Fruit fly (Drosophila melanogaster): ENCODE results near the gene CG1958.
A peak's percentile ranks its signal among the peaks of the same experiment; 100 is the strongest.

The CG1958 gene

dm6 chrX:7301351-7302328, 34.9 kb downstream of the CG1958 start (continued):
- TF ChIP-seq nerfin-1 (tag; optimal IDR thresholded peaks at IDR 0.05) (peak; percentile 76), Xrp1 (GFP tag; IDR thresholded peaks at IDR 0.05) (peak; percentile 25; the same call in 1 of the 2 replicates), lilli (GFP tag; optimal IDR thresholded peaks at IDR 0.05) (peak; percentile 43), Bteb2 (GFP tag; optimal IDR thresholded peaks at IDR 0.05) (no peak), gce (GFP tag; IDR thresholded peaks at IDR 0.05) (peak; percentile 67; the same call in 1 of the 3 replicates), chif (GFP tag; optimal IDR thresholded peaks at IDR 0.05) (peak; percentile 12 to 45), Doc3 (GFP tag; IDR thresholded peaks at IDR 0.05; ENCODE audit: partially characterized antibody) (no peak), Mes4 (GFP tag; optimal IDR thresholded peaks at IDR 0.05) (peak; percentile 44), Gsc (GFP tag; IDR thresholded peaks at IDR 0.05) (no peak), CG10565 (GFP tag; optimal IDR thresholded peaks at IDR 0.05) (peak; percentile 14), CG8359 (GFP tag; optimal IDR thresholded peaks at IDR 0.05; ENCODE audit: borderline replicate concordance) (peak; percentile 43), CG6683 (GFP tag; optimal IDR thresholded peaks at IDR 0.05) (no peak), fd3F (GFP tag; optimal IDR thresholded peaks at IDR 0.05) (peak; percentile 4), CG32532 (GFP tag; IDR thresholded peaks at IDR 0.05) (0 out of 2 replicates have a peak, but pooled peaks have one; percentile 5), da (GFP tag; optimal IDR thresholded peaks at IDR 0.05) (no peak), Ssrp (tag; optimal IDR thresholded peaks at IDR 0.05) (peak; percentile 53), CG11247 (GFP tag; IDR thresholded peaks at IDR 0.05) (peak; percentile 39; the same call in 1 of the 2 replicates), Awh (GFP tag; IDR thresholded peaks at IDR 0.05) (peak; percentile 55; the same call in 1 of the 2 replicates), Ets65A (GFP tag) (peak; percentile 93), Nf-YA (GFP tag; IDR thresholded peaks at IDR 0.05) (0 out of 2 replicates have a peak, but pooled peaks have one; percentile 5), tap (tag; optimal IDR thresholded peaks at IDR 0.05) (peak; percentile 23), CG5953 (GFP tag; IDR thresholded peaks at IDR 0.05) (peak; percentile 38; the same call in 1 of the 2 replicates), CG1832 (GFP tag; optimal IDR thresholded peaks at IDR 0.05) (peak; percentile 52), tgo (GFP tag; IDR thresholded peaks at IDR 0.05) (peak; percentile 27; the same call in 1 of the 3 replicates), CG2199 (GFP tag; IDR thresholded peaks at IDR 0.05) (peak; percentile 13; the same call in 1 of the 3 replicates), HLH3B (GFP tag; IDR thresholded peaks at IDR 0.05) (0 out of 2 replicates have a peak, but pooled peaks have one; percentile 46), CG10431 (GFP tag; optimal IDR thresholded peaks at IDR 0.05) (peak; percentile 43), vvl (GFP tag; IDR thresholded peaks at IDR 0.05) (peak; percentile 61), CG11504 (tag; optimal IDR thresholded peaks at IDR 0.05) (peak; percentile 79), Sox102F (GFP tag; optimal IDR thresholded peaks at IDR 0.05) (peak; percentile 52), Lim3 (GFP tag; IDR thresholded peaks at IDR 0.05) (no peak), gem (tag; optimal IDR thresholded peaks at IDR 0.05) (peak; percentile 71), ase (GFP tag; IDR thresholded peaks at IDR 0.05) (peak; percentile 58; the same call in 1 of the 3 replicates), CG9609 (GFP tag; optimal IDR thresholded peaks at IDR 0.05) (peak; percentile 14), sc (optimal IDR thresholded peaks at IDR 0.05) (no peak), sc (GFP tag; optimal IDR thresholded peaks at IDR 0.05) (peak; percentile 55), lola (GFP tag; optimal IDR thresholded peaks at IDR 0.05) (peak in 1 of 3 experiments; percentile 86), D (optimal IDR thresholded peaks at IDR 0.05) (no peak), D (GFP tag; optimal IDR thresholded peaks at IDR 0.05) (peak; percentile 77), dmrt11E (tag; optimal IDR thresholded peaks at IDR 0.05) (peak; percentile 74), org-1 (GFP tag; optimal IDR thresholded peaks at IDR 0.05) (peak; percentile 36), Usf (GFP tag; optimal IDR thresholded peaks at IDR 0.05) (peak; percentile 13), CG3065 (GFP tag; optimal IDR thresholded peaks at IDR 0.05) (no peak), CG4820 (GFP tag; optimal IDR thresholded peaks at IDR 0.05) (peak; percentile 52), Oaz (GFP tag; IDR thresholded peaks at IDR 0.05) (no peak), CG10267 (tag; optimal IDR thresholded peaks at IDR 0.05) (peak; percentile 46), CG18476 (GFP tag; optimal IDR thresholded peaks at IDR 0.05) (peak; percentile 17), CG7839 (tag; optimal IDR thresholded peaks at IDR 0.05) (peak; percentile 66)

Data from whole organism, embryonic.